Worm (Caenorhabditis elegans) whole organism, L4 larva: ENCODE results near the gene srh-19.

Experiments
- R02D3.7 ChIP-seq: fragments of 150-350 bp; sonication (generic microtip); optimal IDR thresholded peaks from 3 replicates; lab custom pipeline; 2014; ENCODE audit warnings: missing biosample characterization, missing genetic modification characterization
- T26A8.4 ChIP-seq: fragments of 200-800 bp; sonication (Bioruptor generic); IDR thresholded peaks from 2 replicates; pipeline ENCODE4 v1.3.6; 2022; ENCODE audit warnings: missing genetic modification characterization, missing compliant biosample characterization
- Y105C5A.15 ChIP-seq: fragments of 200-800 bp; sonication (Bioruptor generic); IDR thresholded peaks from 2 replicates; pipeline ENCODE4 v1.3.6; 2022; ENCODE audit warnings: missing genetic modification characterization, missing compliant biosample characterization
- ceh-32 ChIP-seq: sonication (generic microtip); optimal IDR thresholded peaks from 2 replicates; lab custom pipeline; 2016; ENCODE audit warnings: mild to moderate bottlenecking, missing genetic modification characterization, missing compliant biosample characterization; ENCODE audit not compliant: poor library complexity
- daf-16 ChIP-seq, 3 experiments: sonication (generic microtip); optimal IDR thresholded peaks; 2 replicates each; lab custom pipeline; 2016 to 2017; ENCODE audit warnings: missing genetic modification characterization in 3 of 3, missing genetic modification reagents in 3 of 3, mild to moderate bottlenecking in 2 of 3, missing compliant biosample characterization in 2 of 3, missing biosample characterization in 1 of 3, moderate library complexity in 1 of 3
- daf-19 ChIP-seq: fragments of 200-800 bp; sonication (Bioruptor generic); conservative IDR thresholded peaks from 2 replicates; pipeline ENCODE4 v1.3.6; 2022; ENCODE audit warnings: missing genetic modification characterization, missing compliant biosample characterization
- daf-8 ChIP-seq: fragments of 200-800 bp; sonication (Bioruptor generic); IDR thresholded peaks from 2 replicates; pipeline ENCODE4 v1.3.6; 2022; ENCODE audit warnings: missing genetic modification characterization, missing compliant biosample characterization
- dmd-6 ChIP-seq: fragments of 200-800 bp; sonication (Bioruptor generic); IDR thresholded peaks from 2 replicates; pipeline ENCODE4 v1.3.6; 2022; ENCODE audit warnings: missing genetic modification reagents, missing genetic modification characterization, missing compliant biosample characterization
- dmd-9 ChIP-seq: fragments of 200-800 bp; sonication (Bioruptor generic); IDR thresholded peaks from 2 replicates; pipeline ENCODE4 v1.3.6; 2022; ENCODE audit warnings: missing genetic modification reagents, missing genetic modification characterization, missing compliant biosample characterization
- duxl-1 ChIP-seq: sonication (generic microtip); optimal IDR thresholded peaks from 2 replicates; lab custom pipeline; 2016; ENCODE audit warnings: mild to moderate bottlenecking, missing genetic modification characterization, moderate library complexity, missing compliant biosample characterization; ENCODE audit not compliant: poor library complexity
- dve-1 ChIP-seq: sonication (generic microtip); optimal IDR thresholded peaks from 2 replicates; lab custom pipeline; 2017; ENCODE audit warnings: antibody characterized with exemption, mild to moderate bottlenecking, missing genetic modification characterization, missing compliant biosample characterization; ENCODE audit not compliant: insufficient read depth
- egl-43 ChIP-seq: fragments of 200-800 bp; sonication (Bioruptor generic); IDR thresholded peaks from 2 replicates; pipeline ENCODE4 v1.3.6; 2022; ENCODE audit warnings: missing genetic modification reagents, missing genetic modification characterization, missing compliant biosample characterization
- hmg-1.1 ChIP-seq: fragments of 200-800 bp; sonication (Bioruptor generic); IDR thresholded peaks from 2 replicates; pipeline ENCODE4 v1.3.6; 2022; ENCODE audit warnings: missing genetic modification reagents, missing genetic modification characterization, missing compliant biosample characterization
- lim-7 ChIP-seq: fragments of 200-800 bp; sonication (Bioruptor generic); IDR thresholded peaks from 2 replicates; pipeline ENCODE4 v1.3.6; 2022; ENCODE audit warnings: missing genetic modification characterization, missing compliant biosample characterization
- lin-13 ChIP-seq: fragments of 150-350 bp; optimal IDR thresholded peaks from 2 replicates; lab custom pipeline; 2014; ENCODE audit warnings: missing biosample characterization, missing genetic modification reagents, missing genetic modification characterization
- lsy-2 ChIP-seq, 2 experiments: fragments of 150-350 bp in 1 of 2; sonication (generic microtip) in 1 of 2; optimal IDR thresholded peaks; 2 replicates each; lab custom pipeline; 2014 to 2017; ENCODE audit warnings: missing biosample characterization in 2 of 2, missing genetic modification characterization in 2 of 2
- mdt-29 ChIP-seq: fragments of 200-800 bp; sonication (Bioruptor generic); IDR thresholded peaks from 2 replicates; pipeline ENCODE4 v1.3.6; 2022; ENCODE audit warnings: missing genetic modification reagents, missing genetic modification characterization, missing compliant biosample characterization
- mep-1 ChIP-seq: fragments of 150-350 bp; sonication (generic microtip); optimal IDR thresholded peaks from 3 replicates; lab custom pipeline; 2014; ENCODE audit warnings: missing biosample characterization, missing genetic modification characterization
- mes-2 ChIP-seq: sonication (generic microtip); optimal IDR thresholded peaks from 2 replicates; lab custom pipeline; 2016; ENCODE audit warnings: missing genotype, mild to moderate bottlenecking, missing genetic modification characterization, missing compliant biosample characterization; ENCODE audit not compliant: poor library complexity, severe bottlenecking
- nhr-10 ChIP-seq: fragments of 150-350 bp; optimal IDR thresholded peaks from 2 replicates; lab custom pipeline; 2014; ENCODE audit warnings: missing biosample characterization, missing genetic modification characterization
- nhr-102 ChIP-seq: sonication (generic microtip); optimal IDR thresholded peaks from 2 replicates; lab custom pipeline; 2016; ENCODE audit warnings: mild to moderate bottlenecking, missing genetic modification characterization, moderate library complexity, missing compliant biosample characterization
- nhr-111 ChIP-seq: fragments of 200-800 bp; sonication (Bioruptor generic); optimal IDR thresholded peaks from 2 replicates; lab custom pipeline; 2018; ENCODE audit warnings: mild to moderate bottlenecking, missing genetic modification characterization, missing compliant biosample characterization
- nhr-28 ChIP-seq: fragments of 150-350 bp; optimal IDR thresholded peaks from 2 replicates; lab custom pipeline; 2014; ENCODE audit warnings: missing biosample characterization, missing genetic modification characterization
- nhr-42 ChIP-seq: fragments of 200-800 bp; sonication (Bioruptor generic); IDR thresholded peaks from 2 replicates; pipeline ENCODE4 v1.3.6; 2022; ENCODE audit warnings: missing genetic modification characterization, missing compliant biosample characterization
- nhr-48 ChIP-seq: sonication (generic microtip); optimal IDR thresholded peaks from 2 replicates; lab custom pipeline; 2016; ENCODE audit warnings: mild to moderate bottlenecking, missing genetic modification characterization, missing compliant biosample characterization
- pqm-1 ChIP-seq: sonication (generic microtip); optimal IDR thresholded peaks from 2 replicates; lab custom pipeline; 2017; ENCODE audit warnings: missing biosample characterization, missing genetic modification characterization
- rbr-2 ChIP-seq: sonication (generic microtip); optimal IDR thresholded peaks from 2 replicates; lab custom pipeline; 2016; ENCODE audit warnings: missing genotype, missing genetic modification characterization, missing compliant biosample characterization
- spr-1 ChIP-seq: sonication (generic microtip); optimal IDR thresholded peaks from 2 replicates; lab custom pipeline; 2016; ENCODE audit warnings: mild to moderate bottlenecking, missing genetic modification characterization, missing compliant biosample characterization
- spr-3 ChIP-seq: fragments of 200-800 bp; sonication (Bioruptor generic); optimal IDR thresholded peaks from 2 replicates; lab custom pipeline; 2018; ENCODE audit warnings: mild to moderate bottlenecking, missing genetic modification characterization, missing compliant biosample characterization
- tra-1 ChIP-seq: fragments of 200-800 bp; sonication (Bioruptor generic); IDR thresholded peaks from 2 replicates; pipeline ENCODE4 v1.3.6; 2022; ENCODE audit warnings: missing genetic modification reagents, missing genetic modification characterization, missing compliant biosample characterization
- unc-62 ChIP-seq, 3 experiments: fragments of 150-350 bp in 1 of 3; sonication (generic microtip); optimal IDR thresholded peaks in 2 of 3; peaks in 1 of 3; 1 replicate in 1 of 3; 2 replicates in 2 of 3; lab custom pipeline; 2014 to 2017; ENCODE audit warnings: missing biosample characterization in 3 of 3, missing genetic modification characterization in 3 of 3, missing genetic modification reagents in 3 of 3, missing genotype in 1 of 3
- zag-1 ChIP-seq: fragments of 150-350 bp; optimal IDR thresholded peaks from 2 replicates; lab custom pipeline; 2014; ENCODE audit warnings: missing biosample characterization, missing genetic modification characterization
- zip-2 ChIP-seq: fragments of 150-350 bp; optimal IDR thresholded peaks from 2 replicates; lab custom pipeline; 2014; ENCODE audit warnings: missing biosample characterization, missing genetic modification characterization
- ztf-11 ChIP-seq: fragments of 150-350 bp; optimal IDR thresholded peaks from 2 replicates; lab custom pipeline; 2014; ENCODE audit warnings: missing biosample characterization, missing genetic modification characterization

srh-19 gene

DNA sequence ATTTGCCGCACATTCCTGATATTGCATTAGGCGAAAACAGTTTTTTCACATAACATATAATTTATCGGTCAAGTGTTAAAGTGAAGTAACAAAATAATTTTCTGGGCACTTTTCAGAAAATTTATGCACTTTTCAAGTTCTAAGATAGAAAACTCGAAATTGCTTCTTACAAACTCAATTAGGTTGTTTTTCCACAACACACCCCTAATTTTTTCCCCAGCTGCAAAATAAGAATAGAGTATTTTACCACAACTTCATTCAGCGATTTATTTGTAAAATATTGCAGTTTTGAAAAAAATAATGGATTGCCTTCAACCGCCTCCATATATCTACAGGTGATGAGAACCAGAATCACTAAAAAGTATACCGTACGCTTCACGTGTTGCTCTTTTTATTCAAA is at the start of gene srh-19:
Gene srh-19 (plus strand): TSS at position 301 of the 400 bp plus-strand sequence.
- TF ChIP-seq unc-62 (GFP tag; optimal IDR thresholded peaks at IDR 0.05 in 1 of 2; lab: Kevin White, UChicago) = peak in 1 of 2 experiments; percentile 38
- no peak for TF ChIP-seq unc-62 (tag; optimal IDR thresholded peaks at IDR 0.05; lab: Kevin White, UChicago)
- no peak for TF ChIP-seq T26A8.4

ce11 chrX:1367416-1367815 is 45.5 kb upstream of the srh-19 start, which contains the start of gene dgn-2:
Gene dgn-2 (minus strand): TSS chrX:1367516.
- TF ChIP-seq spr-1 (tag; lab: Kevin White, UChicago) (no peak), mdt-29 (GFP tag; lab: Robert Waterston, UW) (no peak), daf-19 (GFP tag; lab: Robert Waterston, UW) (no peak), mep-1 (tag; lab: Kevin White, UChicago) (no peak), R02D3.7 (tag; lab: Kevin White, UChicago) (no peak)

ce11 chrX:1370736-1371281 is 42.1 kb upstream of the srh-19 start, which contains the start of gene F56C3.7:
Gene F56C3.7 (minus strand): TSS chrX:1370786.
- TF ChIP-seq zip-2 = no peak
- TF ChIP-seq mes-2 (tag; lab: Kevin White, UChicago) = peak; percentile 49
- no peak for TF ChIP-seq dmd-6 (GFP tag; lab: Robert Waterston, UW)
- peak; percentile 67; the same call in 1 of the 2 replicates for TF ChIP-seq nhr-42 (GFP tag; lab: Robert Waterston, UW)
- TF ChIP-seq tra-1 (GFP tag; lab: Robert Waterston, UW) = no peak
- no peak for TF ChIP-seq Y105C5A.15 (GFP tag; lab: Robert Waterston, UW)
- no peak for TF ChIP-seq nhr-48 (tag; lab: Kevin White, UChicago)
- TF ChIP-seq ztf-11 = no peak
- TF ChIP-seq unc-62 (GFP tag; optimal IDR thresholded peaks at IDR 0.05 in 1 of 2; lab: Kevin White, UChicago) = peak in 1 of 2 experiments; percentile 19
- no peak for TF ChIP-seq unc-62 (tag; optimal IDR thresholded peaks at IDR 0.05; lab: Kevin White, UChicago)
- TF ChIP-seq hmg-1.1 (GFP tag; lab: Robert Waterston, UW) = peak; percentile 46
- TF ChIP-seq duxl-1 (tag; lab: Kevin White, UChicago) = peak; percentile 39

DNA sequence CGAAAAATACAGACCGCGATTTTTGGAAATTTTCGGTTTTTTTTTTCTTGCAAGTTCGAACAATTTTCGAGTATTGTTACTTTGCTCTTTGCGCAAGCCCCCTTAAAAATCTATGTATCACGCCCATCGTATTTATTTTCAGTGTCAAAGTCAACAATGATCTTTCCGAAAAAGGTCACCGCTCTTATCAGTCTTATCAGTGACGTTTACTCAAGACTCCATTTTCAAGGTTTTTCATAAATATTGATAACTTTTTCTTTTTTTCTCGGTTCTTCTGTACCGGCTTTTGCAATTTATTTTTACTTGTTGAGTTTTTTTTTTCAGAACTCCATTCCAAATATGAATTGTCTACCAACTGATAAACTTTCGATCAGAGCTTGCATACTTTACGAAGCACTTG is 41.3 kb upstream of the srh-19 start, which contains the start of gene fbxa-190:
Gene fbxa-190 (plus strand): TSS at position 325 of the 400 bp plus-strand sequence.
- TF ChIP-seq lsy-2 (tag; optimal IDR thresholded peaks at IDR 0.05; lab: Kevin White, UChicago) (no peak), dve-1 (tag; lab: Kevin White, UChicago) (peak; percentile 4), rbr-2 (tag; lab: Kevin White, UChicago) (no peak), nhr-10 (tag; lab: Kevin White, UChicago) (no peak), spr-3 (GFP tag; lab: Kevin White, UChicago) (no peak), daf-8 (GFP tag; lab: Robert Waterston, UW) (no peak), dmd-9 (no peak), ceh-32 (no peak), lim-7 (no peak), lin-13 (GFP tag; lab: Kevin White, UChicago) (no peak), zag-1 (no peak), pqm-1 (tag; lab: Kevin White, UChicago) (peak; percentile 58), nhr-102 (tag; lab: Kevin White, UChicago) (no peak), unc-62 (GFP tag; optimal IDR thresholded peaks at IDR 0.05 in 1 of 2; lab: Kevin White, UChicago) (no peak), unc-62 (tag; optimal IDR thresholded peaks at IDR 0.05; lab: Kevin White, UChicago) (no peak), daf-16 (GFP tag; optimal IDR thresholded peaks at IDR 0.05; lab: Kevin White, UChicago) (no peak), daf-16 (tag; optimal IDR thresholded peaks at IDR 0.05; lab: Kevin White, UChicago) (peak; percentile 87), egl-43 (GFP tag; lab: Robert Waterston, UW) (no peak), nhr-111 (GFP tag; lab: Kevin White, UChicago) (no peak), dmd-6 (GFP tag; lab: Robert Waterston, UW) (peak; percentile 30; the same call in 1 of the 2 replicates), nhr-28 (tag; lab: Kevin White, UChicago) (peak; percentile 22)
